Worm (Caenorhabditis elegans) whole organism, midembryonic: ENCODE data around the gene dgn-1.

Source experiments
- T22C8.4 ChIP-seq: fragments of 200-800 bp; sonication (Bioruptor generic); IDR thresholded peaks from 2 replicates; pipeline ENCODE4 v1.3.6; 2022; ENCODE audit warnings: missing genetic modification characterization, missing compliant biosample characterization
- cog-1 ChIP-seq: sonication (generic microtip); optimal IDR thresholded peaks from 2 replicates; lab custom pipeline; 2016; ENCODE audit warnings: missing genetic modification characterization, missing compliant biosample characterization
- flt-1 ChIP-seq: fragments of 200-800 bp; sonication (Bioruptor generic); IDR thresholded peaks from 2 replicates; pipeline ENCODE4 v1.3.6; 2022; ENCODE audit warnings: missing genetic modification characterization, missing compliant biosample characterization
- klf-2 ChIP-seq: fragments of 200-800 bp; sonication (Bioruptor generic); conservative IDR thresholded peaks from 2 replicates; pipeline ENCODE4 v1.3.6; 2022; ENCODE audit warnings: missing genetic modification reagents, missing genetic modification characterization, missing compliant biosample characterization
- med-1 ChIP-seq: sonication (generic microtip); optimal IDR thresholded peaks from 2 replicates; lab custom pipeline; 2017; ENCODE audit warnings: missing genetic modification characterization, mild to moderate bottlenecking, missing compliant biosample characterization, antibody characterized with exemption, missing genetic modification reagents; ENCODE audit not compliant: insufficient read depth
- ref-1 ChIP-seq: fragments of 200-800 bp; sonication (Bioruptor generic); conservative IDR thresholded peaks from 2 replicates; pipeline ENCODE4 v1.3.6; 2022; ENCODE audit warnings: missing genetic modification reagents, missing genetic modification characterization, missing compliant biosample characterization
- tab-1 ChIP-seq: fragments of 200-800 bp; sonication (Bioruptor generic); IDR thresholded peaks from 2 replicates; pipeline ENCODE4 v1.3.6; 2022; ENCODE audit warnings: missing genetic modification characterization, missing compliant biosample characterization
- ztf-23 ChIP-seq: fragments of 200-800 bp; sonication (Bioruptor generic); IDR thresholded peaks from 2 replicates; pipeline ENCODE4 v1.3.6; 2022; ENCODE audit warnings: missing genetic modification reagents, missing genetic modification characterization, missing compliant biosample characterization
- ztf-29 ChIP-seq: fragments of 200-800 bp; sonication (Bioruptor generic); IDR thresholded peaks from 2 replicates; pipeline ENCODE4 v1.3.6; 2022; ENCODE audit warnings: missing genetic modification reagents, missing genetic modification characterization, missing compliant biosample characterization

Gene dgn-1

DNA sequence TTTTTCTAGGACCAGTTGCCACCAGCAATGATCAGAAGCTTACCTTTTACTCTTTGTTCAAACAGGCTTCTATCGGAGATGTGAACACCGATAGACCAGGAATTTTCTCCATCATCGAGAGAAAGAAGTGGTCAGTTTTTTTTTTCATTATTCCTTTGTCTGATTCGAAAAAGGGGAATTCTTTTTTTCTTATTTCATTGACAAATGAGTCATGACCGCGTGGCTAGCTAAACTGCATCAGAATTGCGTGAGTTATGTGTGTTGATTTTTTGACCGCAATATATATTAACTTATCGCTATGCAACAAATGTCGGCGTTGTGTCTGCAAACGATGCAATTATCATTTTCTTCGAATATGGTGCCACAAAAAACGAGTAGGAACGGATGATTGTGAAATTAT, 25.4 kb downstream of the dgn-1 start:
- TF ChIP-seq T22C8.4 (GFP tag; lab: Robert Waterston, UW) (no peak), ztf-23 (GFP tag; lab: Robert Waterston, UW) (no peak), cog-1 (tag; lab: Kevin White, UChicago) (no peak), flt-1 (GFP tag; lab: Robert Waterston, UW) (no peak), med-1 (GFP tag; lab: Kevin White, UChicago) (no peak), klf-2 (GFP tag; lab: Robert Waterston, UW) (no peak), ztf-29 (GFP tag; lab: Robert Waterston, UW) (no peak), tab-1 (no peak), ref-1 (GFP tag; lab: Robert Waterston, UW) (no peak)

ce11 chrX:10902723-10903322, 26.0 kb downstream of the dgn-1 start, which contains the start of gene acbp-3:
acbp-3 (plus strand) TSS chrX:10903272.
- TF ChIP-seq tab-1 (no peak), ztf-29 (GFP tag; lab: Robert Waterston, UW) (no peak), klf-2 (GFP tag; lab: Robert Waterston, UW) (no peak), med-1 (GFP tag; lab: Kevin White, UChicago) (no peak), flt-1 (GFP tag; lab: Robert Waterston, UW) (no peak), cog-1 (tag; lab: Kevin White, UChicago) (no peak), T22C8.4 (GFP tag; lab: Robert Waterston, UW) (no peak), ref-1 (GFP tag; lab: Robert Waterston, UW) (no peak), ztf-23 (GFP tag; lab: Robert Waterston, UW) (no peak)

DNA sequence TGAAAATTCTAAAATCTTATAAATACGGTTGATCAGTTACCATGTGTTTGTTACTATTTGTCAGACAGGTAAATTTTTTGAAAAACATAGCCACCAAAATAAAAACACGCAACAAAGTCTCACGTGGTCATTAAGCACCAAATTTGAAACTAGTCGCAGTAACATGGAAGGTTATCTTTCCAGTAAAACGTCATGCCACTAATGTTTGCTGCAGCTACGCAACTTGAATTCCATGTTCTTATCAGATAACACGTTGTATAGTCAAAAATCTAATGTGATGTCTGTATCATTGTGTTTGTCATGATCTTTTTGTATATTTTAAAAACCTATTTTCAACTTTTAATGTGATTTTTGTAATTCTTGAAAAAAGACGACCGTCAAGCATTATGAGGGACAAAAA, 27.0 kb downstream of the dgn-1 start:
- TF ChIP-seq T22C8.4 (GFP tag; lab: Robert Waterston, UW) (no peak), klf-2 (GFP tag; lab: Robert Waterston, UW) (no peak), ztf-29 (GFP tag; lab: Robert Waterston, UW) (no peak), ztf-23 (GFP tag; lab: Robert Waterston, UW) (no peak), tab-1 (no peak), flt-1 (GFP tag; lab: Robert Waterston, UW) (no peak), ref-1 (GFP tag; lab: Robert Waterston, UW) (no peak)

- TF ChIP-seq ref-1 (GFP tag; lab: Robert Waterston, UW), result no peak
- no peak for TF ChIP-seq ztf-23 (GFP tag; lab: Robert Waterston, UW)
- no peak for TF ChIP-seq klf-2 (GFP tag; lab: Robert Waterston, UW)
- no peak for TF ChIP-seq cog-1 (tag; lab: Kevin White, UChicago)
- no peak for TF ChIP-seq flt-1 (GFP tag; lab: Robert Waterston, UW)
- TF ChIP-seq tab-1, result no peak
- TF ChIP-seq ztf-29 (GFP tag; lab: Robert Waterston, UW), result no peak
- TF ChIP-seq T22C8.4 (GFP tag; lab: Robert Waterston, UW), result no peak
- TF ChIP-seq med-1 (GFP tag; lab: Kevin White, UChicago), result no peak
These were observed 27.8 kb downstream of the dgn-1 start for ce11 chrX:10900952-10901351.

DNA sequence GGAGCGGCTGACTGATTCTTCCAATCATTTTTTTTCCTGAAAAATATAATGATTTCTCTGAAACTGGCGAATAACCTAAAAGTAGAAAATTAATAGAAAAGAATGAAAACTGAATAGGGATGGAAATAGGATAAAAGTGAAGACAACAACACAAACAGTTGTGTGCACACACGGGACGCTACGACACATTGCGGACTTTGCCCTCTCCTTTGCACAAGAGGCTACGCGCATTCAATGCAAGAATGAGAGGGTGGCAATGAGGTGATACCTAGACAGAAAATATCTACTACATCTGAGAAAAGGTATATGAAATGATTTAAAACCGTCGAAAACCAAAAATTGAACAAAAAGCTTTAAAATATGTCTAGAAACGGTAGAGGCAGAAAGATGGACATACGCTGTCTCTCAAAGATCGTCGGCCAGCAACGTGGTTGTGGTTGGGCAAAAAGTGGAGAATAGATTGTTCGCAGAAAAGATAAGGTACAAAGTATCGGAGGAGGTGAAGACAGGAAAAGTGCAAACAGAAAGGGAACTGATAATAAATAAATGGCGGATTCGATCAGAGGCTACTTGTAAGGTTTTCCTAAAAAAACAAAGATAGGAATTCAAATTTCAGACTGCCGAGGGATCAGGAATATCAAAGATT, 28.6 kb downstream of the dgn-1 start, which contains the start of gene suca-1:
suca-1 (minus strand) TSS at position 36 of the 646 bp plus-strand sequence.
- TF ChIP-seq tab-1 (no peak), ztf-29 (GFP tag; lab: Robert Waterston, UW) (no peak), cog-1 (tag; lab: Kevin White, UChicago) (no peak), flt-1 (GFP tag; lab: Robert Waterston, UW) (peak; percentile 59; the same call in 1 of the 2 replicates)

DNA sequence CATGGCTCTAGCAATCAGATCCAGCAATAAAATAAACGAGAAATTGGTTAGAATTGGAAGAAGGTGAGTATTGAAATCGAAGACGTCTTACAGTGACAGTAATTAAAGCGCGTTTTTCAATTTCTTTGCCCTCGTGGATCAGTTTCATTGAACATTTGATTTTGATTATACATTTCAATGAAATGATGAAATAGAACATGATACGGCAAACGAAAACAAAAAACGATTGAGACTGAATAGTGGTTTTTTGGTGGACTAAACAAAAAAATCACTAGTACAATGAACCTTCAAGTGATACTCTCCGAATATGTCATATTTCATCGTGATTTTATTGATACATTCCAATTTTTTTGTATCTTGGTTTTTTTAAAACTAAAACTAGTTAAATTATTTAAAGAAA, 32.3 kb downstream of the dgn-1 start, which contains the start of gene haly-1:
haly-1 (minus strand) TSS at position 101 of the 400 bp plus-strand sequence.
- no peak for TF ChIP-seq cog-1 (tag; lab: Kevin White, UChicago)
- TF ChIP-seq med-1 (GFP tag; lab: Kevin White, UChicago), result no peak
- no peak for TF ChIP-seq tab-1
- TF ChIP-seq klf-2 (GFP tag; lab: Robert Waterston, UW), result no peak
- TF ChIP-seq ztf-23 (GFP tag; lab: Robert Waterston, UW), result no peak
- TF ChIP-seq flt-1 (GFP tag; lab: Robert Waterston, UW), result no peak

DNA sequence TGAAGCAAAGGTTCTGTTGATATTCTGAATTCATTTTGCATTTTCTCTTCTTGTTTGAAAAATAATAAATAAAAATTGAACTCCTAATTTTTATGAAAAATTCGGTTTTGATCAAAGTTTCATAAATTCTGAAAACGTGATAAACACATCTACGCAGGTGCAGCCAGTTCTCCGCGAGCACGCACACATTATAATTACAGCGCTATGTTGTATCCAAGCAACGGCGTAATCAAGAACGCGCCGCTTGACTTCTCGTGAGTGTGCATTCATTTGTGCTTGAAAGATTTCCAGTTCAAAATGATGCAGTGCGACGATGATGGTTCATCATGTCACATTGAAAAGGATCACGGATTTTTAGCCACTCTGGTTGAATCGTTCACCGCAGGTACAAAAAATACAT, 36.9 kb downstream of the dgn-1 start, which contains the start of gene F47B10.3:
F47B10.3 (plus strand) TSS at position 301 of the 400 bp plus-strand sequence.
- no peak for TF ChIP-seq tab-1
- TF ChIP-seq cog-1 (tag; lab: Kevin White, UChicago), result no peak
- TF ChIP-seq klf-2 (GFP tag; lab: Robert Waterston, UW), result no peak
- no peak for TF ChIP-seq T22C8.4 (GFP tag; lab: Robert Waterston, UW)
- no peak for TF ChIP-seq flt-1 (GFP tag; lab: Robert Waterston, UW)
- TF ChIP-seq ztf-29 (GFP tag; lab: Robert Waterston, UW), result no peak

- TF ChIP-seq flt-1 (GFP tag; lab: Robert Waterston, UW) (no peak), cog-1 (tag; lab: Kevin White, UChicago) (no peak), tab-1 (no peak), klf-2 (GFP tag; lab: Robert Waterston, UW) (no peak), ref-1 (GFP tag; lab: Robert Waterston, UW) (no peak), ztf-23 (GFP tag; lab: Robert Waterston, UW) (no peak), ztf-29 (GFP tag; lab: Robert Waterston, UW) (no peak)
These were observed 37.8 kb downstream of the dgn-1 start, which contains the start of gene F47B10.4 for ce11 chrX:10890965-10891364. F47B10.4 (plus strand) TSS chrX:10891265.

ce11 chrX:10890456-10890855, 38.3 kb downstream of the dgn-1 start, which contains the start of gene F47B10.5:
F47B10.5 (minus strand) TSS chrX:10890556.
- TF ChIP-seq ztf-29 (GFP tag; lab: Robert Waterston, UW), result no peak
- no peak for TF ChIP-seq ref-1 (GFP tag; lab: Robert Waterston, UW)
- TF ChIP-seq T22C8.4 (GFP tag; lab: Robert Waterston, UW), result no peak
